Fruit fly (Drosophila melanogaster): Measurements from ENCODE around the gene CG13614.

DNA sequence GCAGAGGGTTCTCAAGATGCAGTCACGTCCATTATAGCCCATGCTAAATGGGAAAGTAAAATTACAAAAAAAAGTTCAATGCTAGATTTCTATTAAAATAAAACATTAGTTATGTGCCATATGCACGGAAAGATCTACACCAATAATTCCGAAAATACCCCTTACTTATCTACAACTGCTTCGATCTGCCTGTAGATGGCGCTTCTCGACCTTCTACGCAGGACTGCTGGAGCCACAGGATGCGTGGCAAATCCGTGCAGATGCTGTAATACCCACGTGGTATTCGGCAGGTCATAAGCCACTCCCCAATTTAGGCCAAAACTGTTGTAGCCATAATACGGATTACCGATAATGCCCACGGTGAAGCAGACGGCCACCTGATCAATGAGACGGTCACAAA, 17.1 kb downstream of the CG13614 start:
- TF ChIP-seq Hr4 (GFP tag; optimal IDR thresholded peaks at IDR 0.05) (no peak), CG16779 (tag; optimal IDR thresholded peaks at IDR 0.05) (no peak), CG10631 (GFP tag; optimal IDR thresholded peaks at IDR 0.05) (no peak), vri (GFP tag; optimal IDR thresholded peaks at IDR 0.05) (no peak), CG11294 (GFP tag; IDR thresholded peaks at IDR 0.05) (no peak), spab (GFP tag; optimal IDR thresholded peaks at IDR 0.05) (no peak), OdsH (GFP tag; optimal IDR thresholded peaks at IDR 0.05) (no peak), Blimp-1 (GFP tag; optimal IDR thresholded peaks at IDR 0.05) (no peak)

All from whole organism, prepupa.